Fruit fly (Drosophila melanogaster) whole organism, embryonic: ENCODE data around the gene CG13248.

Source experiments
- Adf1 ChIP-seq: fragments of 200-800 bp; sonication (Bioruptor generic); IDR thresholded peaks from 2 replicates; pipeline ENCODE4 v1.3.6; 2022; ENCODE audit warnings: missing biosample characterization, missing genetic modification characterization
- CG10565 ChIP-seq: fragments of 200-800 bp; sonication (Bioruptor generic); optimal IDR thresholded peaks from 3 replicates; lab custom pipeline; 2016; ENCODE audit warnings: missing biosample characterization, mild to moderate bottlenecking, missing genetic modification characterization
- CG12219 ChIP-seq: fragments of 200-800 bp; sonication (Bioruptor generic); optimal IDR thresholded peaks from 3 replicates; lab custom pipeline; 2018; ENCODE audit warnings: missing biosample characterization, mild to moderate bottlenecking, missing genetic modification characterization
- CG12391 ChIP-seq: fragments of 200-800 bp; sonication (Bioruptor generic); optimal IDR thresholded peaks from 3 replicates; lab custom pipeline; 2018; ENCODE audit warnings: missing biosample characterization, mild to moderate bottlenecking, missing genetic modification characterization, moderate library complexity
- CG14014 ChIP-seq: fragments of 200-800 bp; sonication (Bioruptor generic); IDR thresholded peaks from 2 replicates; pipeline ENCODE4 v1.3.6; 2022; ENCODE audit warnings: missing biosample characterization, missing genetic modification characterization
- CG14441 ChIP-seq: fragments of 200-800 bp; sonication (Bioruptor generic); IDR thresholded peaks from 2 replicates; pipeline ENCODE4 v1.3.6; 2022; ENCODE audit warnings: missing biosample characterization, missing genetic modification characterization
- CG14860 ChIP-seq: fragments of 200-800 bp; sonication (Bioruptor generic); IDR thresholded peaks from 3 replicates; pipeline ENCODE4 v1.3.6; 2022; ENCODE audit warnings: missing biosample characterization, missing genetic modification characterization; ENCODE audit not compliant: partially characterized antibody
- CG1603 ChIP-seq: fragments of 200-800 bp; sonication (Bioruptor generic); optimal IDR thresholded peaks from 2 replicates; lab custom pipeline; 2019; ENCODE audit warnings: missing biosample characterization, mild to moderate bottlenecking, missing genetic modification characterization, moderate library complexity
- CG16813 ChIP-seq: fragments of 200-800 bp; sonication (Bioruptor generic); IDR thresholded peaks from 3 replicates; pipeline ENCODE4 v1.3.6; 2022; ENCODE audit warnings: missing biosample characterization, missing genetic modification characterization; ENCODE audit not compliant: partially characterized antibody
- CG31441 ChIP-seq: fragments of 200-800 bp; sonication (Bioruptor generic); IDR thresholded peaks from 2 replicates; pipeline ENCODE4 v1.3.6; 2022; ENCODE audit warnings: missing biosample characterization, missing genetic modification characterization
- CG32772 ChIP-seq: fragments of 200-800 bp; sonication (Bioruptor generic); IDR thresholded peaks from 2 replicates; pipeline ENCODE4 v1.3.6; 2022; ENCODE audit warnings: missing biosample characterization, missing genetic modification characterization
- CG4854 ChIP-seq: fragments of 200-800 bp; sonication (Bioruptor generic); optimal IDR thresholded peaks from 2 replicates; lab custom pipeline; 2016; ENCODE audit warnings: missing biosample characterization, missing genetic modification characterization, inconsistent platforms
- CG7357 ChIP-seq: fragments of 200-800 bp; sonication (Bioruptor generic); IDR thresholded peaks from 3 replicates; pipeline ENCODE4 v1.3.6; 2022; ENCODE audit warnings: missing biosample characterization, missing genetic modification characterization
- CG7745 ChIP-seq: fragments of 200-800 bp; sonication (Bioruptor generic); optimal IDR thresholded peaks from 2 replicates; lab custom pipeline; 2018; ENCODE audit warnings: missing biosample characterization, mild to moderate bottlenecking, missing genetic modification characterization, moderate library complexity
- CG7963 ChIP-seq: fragments of 200-800 bp; sonication (Bioruptor generic); IDR thresholded peaks from 3 replicates; pipeline ENCODE4 v1.3.6; 2022; ENCODE audit warnings: missing biosample characterization, missing genetic modification characterization; ENCODE audit not compliant: partially characterized antibody
- CG9215 ChIP-seq: fragments of 200-800 bp; sonication (Bioruptor generic); IDR thresholded peaks from 2 replicates; pipeline ENCODE4 v1.3.6; 2022; ENCODE audit warnings: missing biosample characterization, missing genetic modification characterization
- Drgx ChIP-seq: fragments of 200-800 bp; sonication (Bioruptor generic); IDR thresholded peaks from 2 replicates; pipeline ENCODE4 v1.3.6; 2022; ENCODE audit warnings: missing biosample characterization, missing genetic modification characterization
- H15 ChIP-seq: fragments of 200-800 bp; sonication (Bioruptor generic); IDR thresholded peaks from 3 replicates; pipeline ENCODE4 v1.3.6; 2022; ENCODE audit warnings: missing biosample characterization, missing genetic modification characterization
- HLHmδ ChIP-seq: fragments of 200-800 bp; sonication (Bioruptor generic); optimal IDR thresholded peaks from 2 replicates; lab custom pipeline; 2018; ENCODE audit warnings: missing biosample characterization, mild to moderate bottlenecking, missing genetic modification characterization, moderate library complexity
- HmgZ ChIP-seq: fragments of 200-800 bp; sonication (Bioruptor generic); optimal IDR thresholded peaks from 2 replicates; lab custom pipeline; 2018; ENCODE audit warnings: missing biosample characterization, mild to moderate bottlenecking, missing genetic modification characterization
- Optix ChIP-seq: fragments of 200-800 bp; sonication (Bioruptor generic); IDR thresholded peaks from 3 replicates; pipeline ENCODE4 v1.3.6; 2022; ENCODE audit warnings: missing biosample characterization, missing genetic modification characterization
- PHDP ChIP-seq: fragments of 200-800 bp; sonication (Bioruptor generic); optimal IDR thresholded peaks from 3 replicates; lab custom pipeline; 2018; ENCODE audit warnings: missing biosample characterization, mild to moderate bottlenecking, missing genetic modification characterization, moderate library complexity
- Sin3A ChIP-seq: fragments of >200 bp; optimal IDR thresholded peaks from 2 replicates; lab custom pipeline; 2018
- Xrp1 ChIP-seq: fragments of 200-800 bp; sonication (Bioruptor generic); IDR thresholded peaks from 2 replicates; pipeline ENCODE4 v1.3.6; 2022; ENCODE audit warnings: missing biosample characterization, missing genetic modification characterization
- ash1 ChIP-seq: fragments of 200-800 bp; sonication (Bioruptor generic); optimal IDR thresholded peaks from 2 replicates; lab custom pipeline; 2018; ENCODE audit warnings: missing biosample characterization, mild to moderate bottlenecking, missing genetic modification characterization
- bigmax ChIP-seq: fragments of 200-800 bp; sonication (Bioruptor generic); optimal IDR thresholded peaks from 2 replicates; lab custom pipeline; 2018; ENCODE audit warnings: missing biosample characterization, mild to moderate bottlenecking, missing genetic modification characterization
- br ChIP-seq: fragments of >200 bp; optimal IDR thresholded peaks from 2 replicates; lab custom pipeline; 2017
- caup ChIP-seq: fragments of 200-800 bp; sonication (Bioruptor generic); optimal IDR thresholded peaks from 3 replicates; lab custom pipeline; 2017; ENCODE audit warnings: missing biosample characterization, mild to moderate bottlenecking, missing genetic modification characterization, moderate library complexity; ENCODE audit not compliant: severe bottlenecking
- cg ChIP-seq: fragments of 200-800 bp; sonication (Bioruptor generic); optimal IDR thresholded peaks from 3 replicates; lab custom pipeline; 2019; ENCODE audit warnings: missing biosample characterization, mild to moderate bottlenecking, missing genetic modification characterization, moderate library complexity
- crol ChIP-seq: fragments of 200-800 bp; sonication (Bioruptor generic); IDR thresholded peaks from 2 replicates; pipeline ENCODE4 v1.3.6; 2022; ENCODE audit warnings: missing biosample characterization, missing genetic modification characterization
- cwo ChIP-seq: fragments of 200-800 bp; sonication (Bioruptor generic); optimal IDR thresholded peaks from 3 replicates; lab custom pipeline; 2017; ENCODE audit warnings: missing biosample characterization, missing genetic modification characterization, mild to moderate bottlenecking, moderate library complexity, missing genetic modification reagents
- ems ChIP-seq: fragments of 200-800 bp; sonication (Bioruptor generic); optimal IDR thresholded peaks from 3 replicates; lab custom pipeline; 2016; ENCODE audit warnings: missing biosample characterization, missing genetic modification characterization
- gt ChIP-seq: fragments of 200-800 bp; sonication (Bioruptor generic); IDR thresholded peaks from 2 replicates; pipeline ENCODE4 v1.3.6; 2022; ENCODE audit warnings: missing biosample characterization, missing genetic modification characterization
- ken ChIP-seq: fragments of 200-800 bp; sonication (Bioruptor generic); IDR thresholded peaks from 3 replicates; pipeline ENCODE4 v1.3.6; 2022; ENCODE audit warnings: missing biosample characterization, missing genetic modification characterization
- knrl ChIP-seq: fragments of 200-800 bp; sonication (Bioruptor generic); IDR thresholded peaks from 3 replicates; pipeline ENCODE4 v1.3.6; 2022; ENCODE audit warnings: missing biosample characterization, missing genetic modification characterization; ENCODE audit not compliant: partially characterized antibody
- pfk ChIP-seq: fragments of 200-800 bp; sonication (Bioruptor generic); optimal IDR thresholded peaks from 2 replicates; lab custom pipeline; 2018; ENCODE audit warnings: missing biosample characterization, mild to moderate bottlenecking, missing genetic modification characterization, moderate library complexity
- pzg ChIP-seq: fragments of 200-800 bp; sonication (Bioruptor generic); optimal IDR thresholded peaks from 3 replicates; lab custom pipeline; 2018; ENCODE audit warnings: missing biosample characterization, mild to moderate bottlenecking, missing genetic modification characterization, moderate library complexity
- rib ChIP-seq: fragments of 200-800 bp; sonication (Bioruptor generic); IDR thresholded peaks from 2 replicates; pipeline ENCODE4 v1.3.6; 2022; ENCODE audit warnings: missing biosample characterization, missing genetic modification characterization
- row ChIP-seq: fragments of 200-800 bp; sonication (Bioruptor generic); IDR thresholded peaks from 3 replicates; pipeline ENCODE4 v1.3.6; 2022; ENCODE audit warnings: missing biosample characterization, missing genetic modification characterization
- sens-2 ChIP-seq: fragments of 200-800 bp; sonication (Bioruptor generic); IDR thresholded peaks from 2 replicates; pipeline ENCODE4 v1.3.6; 2022; ENCODE audit warnings: missing biosample characterization, missing genetic modification characterization
- seq ChIP-seq: fragments of 200-800 bp; sonication (Bioruptor generic); IDR thresholded peaks from 2 replicates; pipeline ENCODE4 v1.3.6; 2022; ENCODE audit warnings: missing biosample characterization, missing genetic modification characterization
- slou ChIP-seq: fragments of 200-800 bp; sonication (Bioruptor generic); optimal IDR thresholded peaks from 3 replicates; lab custom pipeline; 2016; ENCODE audit warnings: missing biosample characterization, missing genetic modification characterization
- ssp ChIP-seq: fragments of 200-800 bp; sonication (Bioruptor generic); IDR thresholded peaks from 2 replicates; pipeline ENCODE4 v1.3.6; 2022; ENCODE audit warnings: missing biosample characterization, missing genetic modification characterization
- tio ChIP-seq: fragments of 200-800 bp; sonication (Bioruptor generic); optimal IDR thresholded peaks from 2 replicates; lab custom pipeline; 2017; ENCODE audit warnings: missing biosample characterization, missing genetic modification characterization, inconsistent platforms
- trem ChIP-seq: fragments of 200-800 bp; optimal IDR thresholded peaks from 3 replicates; lab custom pipeline; 2019; ENCODE audit warnings: missing biosample characterization, mild to moderate bottlenecking, missing genetic modification characterization, moderate library complexity
- trh ChIP-seq: fragments of 200-800 bp; sonication (Bioruptor generic); optimal IDR thresholded peaks from 2 replicates; lab custom pipeline; 2016; ENCODE audit warnings: missing biosample characterization, missing genetic modification characterization
- vnd ChIP-seq: fragments of 200-800 bp; sonication (Bioruptor generic); IDR thresholded peaks from 3 replicates; pipeline ENCODE4 v1.3.6; 2022; ENCODE audit warnings: missing biosample characterization, missing genetic modification characterization; ENCODE audit not compliant: partially characterized antibody
- z ChIP-seq: fragments of 200-800 bp; sonication (Bioruptor generic); IDR thresholded peaks from 3 replicates; pipeline ENCODE4 v1.3.6; 2022; ENCODE audit warnings: missing biosample characterization, missing genetic modification characterization
- zen ChIP-seq: fragments of 200-800 bp; sonication (Bioruptor generic); optimal IDR thresholded peaks from 3 replicates; lab custom pipeline; 2018; ENCODE audit warnings: missing biosample characterization, mild to moderate bottlenecking, missing genetic modification characterization, moderate library complexity

CG13248 gene

dm6 chr3L:20441632-20442469, 31.5 kb upstream of the CG13248 start, which contains the start of gene CG5910 (continued):
- TF ChIP-seq CG1603 (tag; lab: Kevin White, UChicago) (peak; percentile 45), sens-2 (GFP tag; lab: Robert Waterston, UW) (peak; percentile 56), CG14014 (GFP tag; lab: Robert Waterston, UW) (peak; percentile 75), CG31441 (peak; percentile 95), CG14441 (peak; percentile 72), tio (GFP tag; lab: Kevin White, UChicago) (no peak), slou (GFP tag; lab: Kevin White, UChicago) (peak; percentile 78), HLHmδ (GFP tag; lab: Kevin White, UChicago) (no peak), Xrp1 (GFP tag; lab: Robert Waterston, UW) (peak; percentile 84), zen (peak; percentile 84), Drgx (GFP tag; lab: Robert Waterston, UW) (no peak), crol (no peak), trh (GFP tag; lab: Kevin White, UChicago) (peak; percentile 37), knrl (no peak), br (no peak), Optix (GFP tag; lab: Robert Waterston, UW) (no peak), CG9215 (GFP tag; lab: Robert Waterston, UW) (peak; percentile 80), CG10565 (GFP tag; lab: Kevin White, UChicago) (no peak), vnd (GFP tag; lab: Robert Waterston, UW) (no peak), H15 (GFP tag; lab: Robert Waterston, UW) (peak; percentile 36; the same call in 1 of the 3 replicates), ssp (GFP tag; lab: Robert Waterston, UW) (peak; percentile 72), CG14860 (GFP tag; lab: Robert Waterston, UW) (no peak), trem (peak; percentile 89), pzg (no peak), ash1 (GFP tag; lab: Kevin White, UChicago) (no peak), Sin3A (lab: Kevin White, UChicago) (no peak), CG7357 (peak; percentile 83), CG7963 (GFP tag; lab: Robert Waterston, UW) (no peak), z (GFP tag; lab: Robert Waterston, UW) (no peak), CG4854 (GFP tag; lab: Kevin White, UChicago) (no peak), CG16813 (GFP tag; lab: Robert Waterston, UW) (no peak), seq (GFP tag; lab: Robert Waterston, UW) (peak; percentile 79), caup (GFP tag; lab: Kevin White, UChicago) (peak; percentile 91), Adf1 (0 out of 2 replicates have a peak, but pooled peaks have one; percentile 44), bigmax (no peak), CG12391 (tag; lab: Kevin White, UChicago) (peak; percentile 94), CG12219 (peak; percentile 77), CG7745 (tag; lab: Kevin White, UChicago) (no peak), rib (GFP tag; lab: Robert Waterston, UW) (peak; percentile 60), ken (0 out of 3 replicates have a peak, but pooled peaks have one; percentile 32), PHDP (tag; lab: Kevin White, UChicago) (peak; percentile 91), cg (GFP tag; lab: Kevin White, UChicago) (no peak), ems (GFP tag; lab: Kevin White, UChicago) (peak; percentile 10), row (peak; percentile 84), gt (GFP tag; lab: Robert Waterston, UW) (peak; percentile 41; the same call in 1 of the 2 replicates), pfk (GFP tag; lab: Kevin White, UChicago) (no peak), CG32772 (GFP tag; lab: Robert Waterston, UW) (peak; percentile 71), cwo (GFP tag; lab: Kevin White, UChicago) (peak; percentile 88), HmgZ (tag; lab: Kevin White, UChicago) (peak; percentile 87)
